Worm (Caenorhabditis elegans) whole organism, L3 larva: ENCODE results near the gene ptr-6.

Experiments
- ZK546.5 ChIP-seq: sonication (generic microtip); optimal IDR thresholded peaks from 2 replicates; lab custom pipeline; 2017; ENCODE audit warnings: missing biosample characterization, missing genetic modification characterization
- aly-2 ChIP-seq: fragments of 150-350 bp; optimal IDR thresholded peaks from 2 replicates; lab custom pipeline; 2014; ENCODE audit warnings: missing biosample characterization, missing genetic modification characterization
- ceh-82 ChIP-seq: fragments of 150-350 bp; optimal IDR thresholded peaks from 2 replicates; lab custom pipeline; 2014; ENCODE audit warnings: missing biosample characterization, missing genetic modification characterization
- daf-12 ChIP-seq: fragments of 150-350 bp; optimal IDR thresholded peaks from 2 replicates; lab custom pipeline; 2014; ENCODE audit warnings: missing biosample characterization, missing genetic modification reagents, missing genetic modification characterization
- egl-27 ChIP-seq: sonication (generic microtip); optimal IDR thresholded peaks from 4 replicates; lab custom pipeline; 2017; ENCODE audit warnings: missing biosample characterization, missing genetic modification reagents, missing genetic modification characterization
- elt-1 ChIP-seq: fragments of 150-350 bp; optimal IDR thresholded peaks from 2 replicates; lab custom pipeline; 2014; ENCODE audit warnings: missing biosample characterization, missing genetic modification characterization
- elt-2 ChIP-seq: sonication (generic microtip); optimal IDR thresholded peaks from 2 replicates; lab custom pipeline; 2016; ENCODE audit warnings: missing genetic modification reagents, mild to moderate bottlenecking, missing genetic modification characterization, missing compliant biosample characterization
- elt-3 ChIP-seq, 3 experiments: fragments of 150-350 bp in 1 of 3; sonication (generic microtip) in 2 of 3; optimal IDR thresholded peaks; 2 replicates in 2 of 3; 4 replicates in 1 of 3; lab custom pipeline; 2014 to 2017; ENCODE audit warnings: missing biosample characterization in 3 of 3, missing genetic modification characterization in 3 of 3
- nhr-25 ChIP-seq: sonication (generic microtip); optimal IDR thresholded peaks from 2 replicates; lab custom pipeline; 2017; ENCODE audit warnings: missing biosample characterization, missing genetic modification characterization
- nhr-28 ChIP-seq: fragments of 150-350 bp; optimal IDR thresholded peaks from 2 replicates; lab custom pipeline; 2014; ENCODE audit warnings: missing biosample characterization, missing genetic modification characterization
- pqm-1 ChIP-seq: fragments of 150-350 bp; optimal IDR thresholded peaks from 2 replicates; lab custom pipeline; 2017; ENCODE audit warnings: missing biosample characterization, missing genetic modification characterization, inconsistent platforms
- skn-1 ChIP-seq: fragments of 150-350 bp; optimal IDR thresholded peaks from 2 replicates; lab custom pipeline; 2014; ENCODE audit warnings: missing biosample characterization, missing genetic modification characterization
- unc-62 ChIP-seq: fragments of 150-350 bp; sonication (generic microtip); optimal IDR thresholded peaks from 4 replicates; lab custom pipeline; 2014; ENCODE audit warnings: missing biosample characterization, missing genetic modification reagents, missing genetic modification characterization
- ztf-11 ChIP-seq: fragments of 150-350 bp; optimal IDR thresholded peaks from 2 replicates; lab custom pipeline; 2014; ENCODE audit warnings: missing biosample characterization, missing genetic modification characterization

ce11 chrII:5229596-5229995 lies 17.0 kb downstream of the ptr-6 start, which contains the start of gene EGAP2.2:
- no peak for TF ChIP-seq unc-62 (GFP tag; lab: Kevin White, UChicago)
- no peak for TF ChIP-seq skn-1 (tag; lab: Kevin White, UChicago)
- TF ChIP-seq nhr-25 (tag; lab: Kevin White, UChicago), result no peak
- no peak for TF ChIP-seq elt-3 (tag; optimal IDR thresholded peaks at IDR 0.05; lab: Kevin White, UChicago)
- TF ChIP-seq pqm-1 (tag; lab: Kevin White, UChicago), result no peak
- no peak for TF ChIP-seq egl-27 (tag; lab: Kevin White, UChicago)
- no peak for TF ChIP-seq elt-1
- no peak for TF ChIP-seq nhr-28
- no peak for TF ChIP-seq ztf-11 (tag; lab: Kevin White, UChicago)
- no peak for TF ChIP-seq ceh-82 (tag; lab: Kevin White, UChicago)
- TF ChIP-seq elt-2, result no peak
- no peak for TF ChIP-seq aly-2 (tag; lab: Kevin White, UChicago)
- TF ChIP-seq ZK546.5 (tag; lab: Kevin White, UChicago), result no peak
- TF ChIP-seq daf-12, result no peak
